Worm (Caenorhabditis elegans) whole organism, late embryonic: Measurements from ENCODE around the gene gst-6.

Experiments used
- K02D7.2 ChIP-seq: sonication (generic microtip); optimal IDR thresholded peaks from 2 replicates; lab custom pipeline; 2017; ENCODE audit warnings: mild to moderate bottlenecking, missing genetic modification characterization, missing compliant biosample characterization
- ama-1 ChIP-seq: fragments of 150-350 bp; optimal IDR thresholded peaks from 2 replicates; lab custom pipeline; 2014
- ceh-31 ChIP-seq: sonication (generic microtip); optimal IDR thresholded peaks from 2 replicates; lab custom pipeline; 2016; ENCODE audit warnings: missing genetic modification characterization, missing compliant biosample characterization
- eyg-1 ChIP-seq: sonication (generic microtip); optimal IDR thresholded peaks from 2 replicates; lab custom pipeline; 2016; ENCODE audit warnings: missing genotype, missing genetic modification characterization, missing compliant biosample characterization
- hlh-13 ChIP-seq: fragments of 200-800 bp; sonication (Bioruptor generic); optimal IDR thresholded peaks from 2 replicates; lab custom pipeline; 2018; ENCODE audit warnings: mild to moderate bottlenecking, missing genetic modification characterization, missing compliant biosample characterization
- pros-1 ChIP-seq: fragments of 150-350 bp; optimal IDR thresholded peaks from 2 replicates; lab custom pipeline; 2014; ENCODE audit warnings: missing biosample characterization, missing genetic modification reagents, missing genetic modification characterization
- unc-42 ChIP-seq: sonication (generic microtip); optimal IDR thresholded peaks from 2 replicates; lab custom pipeline; 2016; ENCODE audit warnings: missing genotype, missing genetic modification characterization, missing compliant biosample characterization

DNA sequence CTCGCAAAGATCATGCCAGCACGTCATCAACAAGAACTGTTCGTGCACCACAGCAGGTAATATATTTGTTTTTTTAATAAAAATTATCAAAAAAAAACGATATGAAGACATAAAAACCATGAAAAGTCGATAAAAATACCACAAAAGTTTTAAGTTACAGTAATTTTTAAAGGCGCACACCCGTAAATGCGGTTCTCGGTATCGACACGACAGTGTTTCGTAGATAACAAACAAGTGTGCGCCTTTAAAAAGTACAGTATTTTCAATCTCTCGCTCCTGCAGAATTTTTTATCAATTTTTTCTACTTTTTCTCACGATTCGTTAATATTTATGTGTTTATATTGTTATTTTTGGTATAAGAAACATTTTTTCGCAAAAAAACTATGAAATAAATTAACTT, 25.6 kb downstream of the gst-6 start:
- TF ChIP-seq ama-1 = no peak
- no peak for TF ChIP-seq pros-1 (tag; lab: Kevin White, UChicago)
- TF ChIP-seq ceh-31 = no peak
- TF ChIP-seq unc-42 = no peak
- TF ChIP-seq hlh-13 (GFP tag; lab: Kevin White, UChicago) = no peak
- TF ChIP-seq eyg-1 (tag; lab: Kevin White, UChicago) = no peak
- no peak for TF ChIP-seq K02D7.2 (tag; lab: Kevin White, UChicago)
